Worm (Caenorhabditis elegans) whole organism, L3 larva: ENCODE measurements around the gene frm-8.

ENCODE experiments used
- ZK546.5 ChIP-seq: sonication (generic microtip); optimal IDR thresholded peaks from 2 replicates; lab custom pipeline; 2017; ENCODE audit warnings: missing biosample characterization, missing genetic modification characterization
- aly-2 ChIP-seq: fragments of 150-350 bp; optimal IDR thresholded peaks from 2 replicates; lab custom pipeline; 2014; ENCODE audit warnings: missing biosample characterization, missing genetic modification characterization
- ceh-16 ChIP-seq: sonication (generic microtip); optimal IDR thresholded peaks from 2 replicates; lab custom pipeline; 2017; ENCODE audit warnings: missing biosample characterization, missing genetic modification characterization
- ceh-82 ChIP-seq: fragments of 150-350 bp; optimal IDR thresholded peaks from 2 replicates; lab custom pipeline; 2014; ENCODE audit warnings: missing biosample characterization, missing genetic modification characterization
- fkh-10 ChIP-seq: sonication (generic microtip); optimal IDR thresholded peaks from 2 replicates; lab custom pipeline; 2017; ENCODE audit warnings: missing biosample characterization, missing genetic modification reagents, missing genetic modification characterization
- fos-1 ChIP-seq: fragments of 150-350 bp; optimal IDR thresholded peaks from 2 replicates; lab custom pipeline; 2014; ENCODE audit warnings: missing biosample characterization, missing genetic modification characterization
- mdl-1 ChIP-seq: fragments of 150-350 bp; optimal IDR thresholded peaks from 2 replicates; lab custom pipeline; 2014; ENCODE audit warnings: missing biosample characterization, missing genetic modification characterization
- nfya-1 ChIP-seq: sonication (generic microtip); optimal IDR thresholded peaks from 2 replicates; lab custom pipeline; 2017; ENCODE audit warnings: missing genetic modification characterization, mild to moderate bottlenecking, missing compliant biosample characterization, antibody characterized with exemption, moderate library complexity; ENCODE audit not compliant: insufficient read depth
- nhr-12 ChIP-seq: fragments of 150-350 bp; optimal IDR thresholded peaks from 2 replicates; lab custom pipeline; 2014; ENCODE audit warnings: missing biosample characterization, missing genetic modification characterization
- nhr-43 ChIP-seq: sonication (generic microtip); optimal IDR thresholded peaks from 2 replicates; lab custom pipeline; 2016; ENCODE audit warnings: mild to moderate bottlenecking, missing genetic modification characterization, missing compliant biosample characterization; ENCODE audit not compliant: poor library complexity, severe bottlenecking
- pha-4 ChIP-seq: fragments of 150-350 bp; optimal IDR thresholded peaks from 2 replicates; lab custom pipeline; 2014; ENCODE audit warnings: missing biosample characterization, missing genetic modification reagents, missing genetic modification characterization
- sea-2 ChIP-seq: fragments of 150-350 bp; sonication (generic microtip); optimal IDR thresholded peaks from 4 replicates; lab custom pipeline; 2014; ENCODE audit warnings: missing biosample characterization, missing genetic modification reagents, missing genetic modification characterization
- skn-1 ChIP-seq: fragments of 150-350 bp; optimal IDR thresholded peaks from 2 replicates; lab custom pipeline; 2014; ENCODE audit warnings: missing biosample characterization, missing genetic modification characterization
- snpc-4 ChIP-seq: fragments of 150-350 bp; optimal IDR thresholded peaks from 2 replicates; lab custom pipeline; 2014; ENCODE audit warnings: missing biosample characterization, missing genetic modification characterization

- TF ChIP-seq ceh-16 (tag; lab: Kevin White, UChicago) (no peak), fos-1 (no peak), pha-4 (tag; lab: Kevin White, UChicago) (no peak), nfya-1 (tag; lab: Kevin White, UChicago) (no peak), mdl-1 (tag; lab: Kevin White, UChicago) (no peak), skn-1 (tag; lab: Kevin White, UChicago) (no peak), nhr-12 (tag; lab: Kevin White, UChicago) (no peak), ZK546.5 (tag; lab: Kevin White, UChicago) (no peak), sea-2 (GFP tag; lab: Kevin White, UChicago) (no peak), snpc-4 (tag; lab: Kevin White, UChicago) (no peak), nhr-43 (tag; lab: Kevin White, UChicago) (no peak), aly-2 (no peak), fkh-10 (GFP tag; lab: Kevin White, UChicago) (no peak), ceh-82 (no peak)
Observed at ce11 chrIII:3152848-3153247, 66.1 kb downstream of the frm-8 start, which contains the start of gene C44B11.6.
